Fruit fly (Drosophila melanogaster) whole organism, pupa: ENCODE measurements around the gene Ccm3.

Source experiments
- CG10348 ChIP-seq: fragments of 200-800 bp; sonication (Bioruptor generic); IDR thresholded peaks from 2 replicates; pipeline ENCODE4 v1.3.6; 2022; ENCODE audit warnings: missing biosample characterization, missing genetic modification characterization
- CG12605 ChIP-seq: fragments of 200-800 bp; sonication (Bioruptor generic); IDR thresholded peaks from 2 replicates; pipeline ENCODE4 v1.3.6; 2022; ENCODE audit warnings: missing biosample characterization, missing genetic modification characterization
- CG13204 ChIP-seq: fragments of 200-800 bp; sonication (Bioruptor generic); optimal IDR thresholded peaks from 2 replicates; lab custom pipeline; 2018; ENCODE audit warnings: missing biosample characterization, mild to moderate bottlenecking, missing genetic modification characterization, moderate library complexity
- CG14655 ChIP-seq: fragments of 200-800 bp; sonication (Bioruptor generic); optimal IDR thresholded peaks from 3 replicates; lab custom pipeline; 2017; ENCODE audit warnings: mild to moderate bottlenecking, missing biosample characterization, missing genetic modification reagents, missing genetic modification characterization
- CG15710 ChIP-seq: fragments of 200-800 bp; sonication (Bioruptor generic); optimal IDR thresholded peaks from 2 replicates; lab custom pipeline; 2018; ENCODE audit warnings: missing biosample characterization, mild to moderate bottlenecking, missing genetic modification characterization, moderate library complexity
- CG17806 ChIP-seq: fragments of 200-800 bp; sonication (Bioruptor generic); optimal IDR thresholded peaks from 2 replicates; lab custom pipeline; 2018; ENCODE audit warnings: missing biosample characterization, mild to moderate bottlenecking, missing genetic modification characterization, moderate library complexity
- CG32121 ChIP-seq: fragments of 200-800 bp; sonication (Bioruptor generic); IDR thresholded peaks from 2 replicates; pipeline ENCODE4 v1.3.6; 2022; ENCODE audit warnings: missing biosample characterization, missing genetic modification characterization
- CG34367 ChIP-seq: fragments of 200-800 bp; sonication (Bioruptor generic); optimal IDR thresholded peaks from 2 replicates; lab custom pipeline; 2018; ENCODE audit warnings: missing biosample characterization, mild to moderate bottlenecking, missing genetic modification characterization
- CG4496 ChIP-seq: fragments of 200-800 bp; sonication (Bioruptor generic); IDR thresholded peaks from 3 replicates; pipeline ENCODE4 v1.3.6; 2022; ENCODE audit warnings: missing biosample characterization, missing genetic modification characterization
- CG8159 ChIP-seq: fragments of 200-800 bp; sonication (Bioruptor generic); optimal IDR thresholded peaks from 3 replicates; lab custom pipeline; 2018; ENCODE audit warnings: missing biosample characterization, mild to moderate bottlenecking, missing genetic modification characterization, moderate library complexity
- CG8301 ChIP-seq: fragments of 200-800 bp; sonication (Bioruptor generic); optimal IDR thresholded peaks from 2 replicates; lab custom pipeline; 2018; ENCODE audit warnings: missing biosample characterization, mild to moderate bottlenecking, missing genetic modification characterization
- CG9948 ChIP-seq: fragments of 200-800 bp; sonication (Bioruptor generic); optimal IDR thresholded peaks from 2 replicates; lab custom pipeline; 2018; ENCODE audit warnings: missing biosample characterization, mild to moderate bottlenecking, missing genetic modification characterization, moderate library complexity
- D1 ChIP-seq: fragments of 200-800 bp; sonication (Bioruptor generic); optimal IDR thresholded peaks from 2 replicates; lab custom pipeline; 2018; ENCODE audit warnings: missing biosample characterization, mild to moderate bottlenecking, missing genetic modification characterization, moderate library complexity
- EcR ChIP-seq: fragments of 200-800 bp; sonication (Bioruptor generic); optimal IDR thresholded peaks from 3 replicates; lab custom pipeline; 2019; ENCODE audit warnings: missing biosample characterization, missing genetic modification characterization, mild to moderate bottlenecking, moderate library complexity, missing genetic modification reagents
- Ets98B ChIP-seq: fragments of 200-800 bp; sonication (Bioruptor generic); IDR thresholded peaks from 2 replicates; pipeline ENCODE4 v1.3.6; 2022; ENCODE audit warnings: missing biosample characterization, missing genetic modification characterization
- Pif1A ChIP-seq: fragments of 200-800 bp; sonication (Bioruptor generic); optimal IDR thresholded peaks from 3 replicates; lab custom pipeline; 2016; ENCODE audit warnings: missing biosample characterization, missing genetic modification characterization
- Pif1B ChIP-seq: fragments of 200-800 bp; sonication (Bioruptor generic); optimal IDR thresholded peaks from 3 replicates; lab custom pipeline; 2016; ENCODE audit warnings: missing biosample characterization, missing genetic modification characterization
- Snoo ChIP-seq: fragments of 200-800 bp; sonication (Bioruptor generic); optimal IDR thresholded peaks from 3 replicates; lab custom pipeline; 2017; ENCODE audit warnings: missing biosample characterization, mild to moderate bottlenecking, missing genetic modification characterization, inconsistent platforms
- fd96Ca ChIP-seq: fragments of 200-800 bp; sonication (Bioruptor generic); IDR thresholded peaks from 3 replicates; pipeline ENCODE4 v1.3.6; 2022; ENCODE audit warnings: missing biosample characterization, missing genetic modification characterization
- gl ChIP-seq: fragments of 200-800 bp; sonication (Bioruptor generic); optimal IDR thresholded peaks from 2 replicates; lab custom pipeline; 2018; ENCODE audit warnings: missing biosample characterization, mild to moderate bottlenecking, missing genetic modification characterization
- rn ChIP-seq: fragments of 200-800 bp; sonication (Bioruptor generic); IDR thresholded peaks from 2 replicates; pipeline ENCODE4 v1.3.6; 2022; ENCODE audit warnings: missing biosample characterization, missing genetic modification characterization

Ccm3 gene

dm6 chr3R:15342432-15342925 is 29.3 kb upstream of the Ccm3 start:
- TF ChIP-seq fd96Ca (peak; percentile 55; the same call in 1 of the 3 replicates), CG10348 (GFP tag; lab: Robert Waterston, UW) (no peak), Ets98B (GFP tag; lab: Robert Waterston, UW) (peak; percentile 51; the same call in 1 of the 2 replicates), CG32121 (GFP tag; lab: Robert Waterston, UW) (peak; percentile 57; the same call in 1 of the 2 replicates), Pif1A (GFP tag; lab: Kevin White, UChicago) (no peak), CG4496 (peak; percentile 61; the same call in 2 of the 3 replicates)

- TF ChIP-seq Snoo (tag; lab: Kevin White, UChicago) (peak; percentile 64), CG34367 (peak; percentile 35), CG13204 (GFP tag; lab: Kevin White, UChicago) (no peak), fd96Ca (no peak), Pif1A (GFP tag; lab: Kevin White, UChicago) (no peak), CG12605 (GFP tag; lab: Robert Waterston, UW) (0 out of 2 replicates have a peak, but pooled peaks have one; percentile 6), EcR (peak; percentile 44), CG8159 (tag; lab: Kevin White, UChicago) (no peak), CG8301 (peak; percentile 43), CG4496 (peak; percentile 34; the same call in 1 of the 3 replicates), CG9948 (peak; percentile 17), Ets98B (GFP tag; lab: Robert Waterston, UW) (peak; percentile 16), CG15710 (tag; lab: Kevin White, UChicago) (peak; percentile 15), rn (GFP tag; lab: Robert Waterston, UW) (no peak), CG17806 (tag; lab: Kevin White, UChicago) (peak; percentile 21), CG32121 (GFP tag; lab: Robert Waterston, UW) (no peak)
Measured at dm6 chr3R:15342926-15343685, 28.7 kb upstream of the Ccm3 start, which contains the start of gene Nagk. Gene Nagk, minus strand, starts transcription at chr3R:15343256.

dm6 chr3R:15345198-15346017 is 26.3 kb upstream of the Ccm3 start:
- no peak for TF ChIP-seq fd96Ca
- no peak for TF ChIP-seq CG14655 (GFP tag; lab: Kevin White, UChicago)
- no peak for TF ChIP-seq D1 (tag; lab: Kevin White, UChicago)
- TF ChIP-seq CG10348 (GFP tag; lab: Robert Waterston, UW), result no peak
- TF ChIP-seq CG8301, result peak; percentile 10
- no peak for TF ChIP-seq Snoo (tag; lab: Kevin White, UChicago)

- no peak for TF ChIP-seq rn (GFP tag; lab: Robert Waterston, UW)
- TF ChIP-seq CG9948, result no peak
- TF ChIP-seq CG13204 (GFP tag; lab: Kevin White, UChicago), result no peak
- TF ChIP-seq Ets98B (GFP tag; lab: Robert Waterston, UW), result no peak
- TF ChIP-seq gl (tag; lab: Kevin White, UChicago), result no peak
- no peak for TF ChIP-seq fd96Ca
Measured at dm6 chr3R:15346018-15346383, 25.8 kb upstream of the Ccm3 start, which contains the start of the genes Surf4 and CG31301. Gene Surf4, minus strand, starts transcription at chr3R:15346176. Gene CG31301, plus strand, starts transcription at chr3R:15346205.

- TF ChIP-seq CG14655 (GFP tag; lab: Kevin White, UChicago), result no peak
- TF ChIP-seq CG15710 (tag; lab: Kevin White, UChicago), result peak; percentile 49
- no peak for TF ChIP-seq CG10348 (GFP tag; lab: Robert Waterston, UW)
- peak; percentile 17 for TF ChIP-seq CG9948
- no peak for TF ChIP-seq CG12605 (GFP tag; lab: Robert Waterston, UW)
- no peak for TF ChIP-seq CG8301
- TF ChIP-seq CG17806 (tag; lab: Kevin White, UChicago), result peak; percentile 39
- no peak for TF ChIP-seq CG13204 (GFP tag; lab: Kevin White, UChicago)
- TF ChIP-seq Pif1B, result no peak
- TF ChIP-seq Ets98B (GFP tag; lab: Robert Waterston, UW), result peak; percentile 18; the same call in 1 of the 2 replicates
- no peak for TF ChIP-seq gl (tag; lab: Kevin White, UChicago)
- TF ChIP-seq Snoo (tag; lab: Kevin White, UChicago), result peak; percentile 44
- no peak for TF ChIP-seq CG8159 (tag; lab: Kevin White, UChicago)
- TF ChIP-seq EcR, result no peak
- TF ChIP-seq CG4496, result peak; percentile 63; the same call in 2 of the 3 replicates
- peak; percentile 4 for TF ChIP-seq CG34367
- no peak for TF ChIP-seq D1 (tag; lab: Kevin White, UChicago)
- peak; percentile 31; the same call in 1 of the 3 replicates for TF ChIP-seq fd96Ca
- TF ChIP-seq CG32121 (GFP tag; lab: Robert Waterston, UW), result peak; percentile 49; the same call in 1 of the 2 replicates
- TF ChIP-seq rn (GFP tag; lab: Robert Waterston, UW), result no peak
- TF ChIP-seq Pif1A (GFP tag; lab: Kevin White, UChicago), result no peak
Measured at dm6 chr3R:15347822-15348221, 23.9 kb upstream of the Ccm3 start, which contains the start of the genes CG42726 and CG42727. Gene CG42726, plus strand, starts transcription at chr3R:15348048. Gene CG42727, plus strand, starts transcription at chr3R:15348048.
